Worm (Caenorhabditis elegans): Measurements from ENCODE around the gene ceph-41.

ceph-41 gene

ce11 chrIV:8142735-8143550, 15.9 kb downstream of the ceph-41 start, which contains the start of gene pmk-2:
Gene pmk-2 (plus strand): TSS chrIV:8143500.
- no peak for TF ChIP-seq egl-44 (GFP tag; IDR thresholded peaks at IDR 0.05)
- TF ChIP-seq nhr-80 (tag; optimal IDR thresholded peaks at IDR 0.05), result peak; percentile 18
- TF ChIP-seq cebp-1 (GFP tag; IDR thresholded peaks at IDR 0.05), result no peak
- no peak for TF ChIP-seq cebp-1 (tag; optimal IDR thresholded peaks at IDR 0.05)
- TF ChIP-seq F37B4.10 (GFP tag; IDR thresholded peaks at IDR 0.05), result no peak
- TF ChIP-seq hmg-1.2 (GFP tag; IDR thresholded peaks at IDR 0.05), result peak; percentile 24; the same call in 1 of the 2 replicates

DNA sequence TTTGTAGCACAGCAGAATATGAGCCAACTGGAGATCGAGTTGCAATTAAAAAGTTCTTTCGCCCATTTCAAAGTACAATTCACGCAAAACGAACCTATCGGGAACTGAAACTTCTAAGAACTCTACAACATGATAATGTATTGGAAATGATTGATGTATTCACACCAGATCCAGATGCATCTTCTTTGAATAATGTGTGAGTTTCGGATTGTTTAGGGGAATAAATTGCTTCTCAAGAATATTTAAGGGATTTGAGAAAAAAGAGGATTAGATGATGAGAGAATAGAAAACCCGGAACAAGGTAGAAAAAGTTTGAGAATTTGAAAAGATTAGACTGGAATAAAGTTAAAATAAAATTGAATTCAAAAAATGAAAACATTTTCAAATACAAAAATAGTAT, 17.3 kb downstream of the ceph-41 start:
- TF ChIP-seq zfh-2 (GFP tag; conservative IDR thresholded peaks at IDR 0.05) (no peak), gei-17 (GFP tag; optimal IDR thresholded peaks at IDR 0.05) (no peak), tbx-9 (tag; optimal IDR thresholded peaks at IDR 0.05; ENCODE audit: borderline replicate concordance) (no peak), ztf-18 (tag; optimal IDR thresholded peaks at IDR 0.05) (no peak), ztf-25 (GFP tag; IDR thresholded peaks at IDR 0.05) (no peak), madf-10 (tag; optimal IDR thresholded peaks at IDR 0.05) (no peak), ceh-100 (GFP tag; IDR thresholded peaks at IDR 0.05) (no peak), let-607 (tag; optimal IDR thresholded peaks at IDR 0.05) (no peak), F39B2.1 (GFP tag; IDR thresholded peaks at IDR 0.05) (no peak), nhr-179 (tag; optimal IDR thresholded peaks at IDR 0.05) (no peak), mcd-1 (GFP tag; IDR thresholded peaks at IDR 0.05) (no peak), dox-1 (GFP tag; IDR thresholded peaks at IDR 0.05) (no peak), tbp1 (GFP tag; optimal IDR thresholded peaks at IDR 0.05) (no peak)

DNA sequence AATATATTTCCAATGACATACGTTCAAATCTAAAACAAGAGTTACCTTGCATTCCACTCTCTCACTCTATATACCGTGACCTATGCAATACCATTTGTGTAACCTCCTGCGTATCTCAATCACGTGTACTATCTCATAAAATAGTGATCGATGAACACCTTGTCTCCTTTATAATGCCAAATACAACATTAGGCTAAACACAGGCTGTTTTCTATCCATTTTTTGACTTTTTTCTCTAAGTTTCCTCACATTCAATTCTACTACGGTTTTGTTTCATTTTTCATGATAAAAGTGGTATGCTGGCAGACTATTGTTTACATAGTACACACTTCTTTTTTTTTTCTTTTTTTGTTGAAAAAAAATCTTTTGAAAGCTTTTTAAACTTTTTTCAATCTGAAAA, 19.3 kb downstream of the ceph-41 start:
- TF ChIP-seq nhr-179 (tag; optimal IDR thresholded peaks at IDR 0.05), result no peak
- TF ChIP-seq hmg-1.2 (GFP tag; IDR thresholded peaks at IDR 0.05), result peak; percentile 63; the same call in 1 of the 2 replicates

DNA sequence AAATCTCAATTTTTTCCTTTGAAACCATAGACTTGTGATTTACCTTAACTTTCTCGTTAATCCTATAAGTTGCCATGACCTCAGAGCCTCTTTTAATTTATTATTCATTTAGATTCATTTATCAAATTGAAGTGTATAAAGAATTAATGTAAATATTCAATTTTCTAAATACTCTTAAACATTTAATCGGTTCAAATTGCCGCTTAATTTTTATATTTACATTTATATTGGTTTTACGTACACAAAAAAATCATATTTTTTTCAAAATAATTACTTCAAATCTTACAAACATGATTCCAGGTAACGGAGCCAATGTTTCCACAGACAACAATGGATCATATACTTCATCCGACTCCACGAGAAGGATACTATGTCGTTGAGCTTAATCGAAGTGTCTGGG, 21.5 kb downstream of the ceph-41 start, which contains the start of gene pmk-1:
Gene pmk-1 (plus strand): TSS at position 301 of the 400 bp plus-strand sequence.
- TF ChIP-seq snpc-1.1 (tag; optimal IDR thresholded peaks at IDR 0.05; ENCODE audit: insufficient read depth), result no peak
- no peak for TF ChIP-seq cebp-2 (GFP tag; IDR thresholded peaks at IDR 0.05)
- no peak for TF ChIP-seq C17E4.6 (GFP tag; IDR thresholded peaks at IDR 0.05)
- TF ChIP-seq nhr-90 (tag; optimal IDR thresholded peaks at IDR 0.05), result no peak
- TF ChIP-seq tbp1 (GFP tag; optimal IDR thresholded peaks at IDR 0.05), result no peak
- no peak for TF ChIP-seq madf-10 (tag; optimal IDR thresholded peaks at IDR 0.05)
- TF ChIP-seq athp-1 (tag; optimal IDR thresholded peaks at IDR 0.05), result no peak
- no peak for TF ChIP-seq lin-26 (GFP tag; IDR thresholded peaks at IDR 0.05)

- TF ChIP-seq unc-130 (GFP tag; optimal IDR thresholded peaks at IDR 0.05), result no peak
- no peak for TF ChIP-seq lsy-27 (tag; optimal IDR thresholded peaks at IDR 0.05; ENCODE audit: borderline replicate concordance, insufficient read depth)
- peak; percentile 78 for TF ChIP-seq nhr-80 (tag; optimal IDR thresholded peaks at IDR 0.05)
- TF ChIP-seq dox-1 (GFP tag; IDR thresholded peaks at IDR 0.05), result peak; percentile 34; the same call in 1 of the 2 replicates
- TF ChIP-seq atf-7 (tag; optimal IDR thresholded peaks at IDR 0.05), result peak; percentile 3
- peak; percentile 32 for TF ChIP-seq ztf-22 (GFP tag; optimal IDR thresholded peaks at IDR 0.05)
- TF ChIP-seq tbp1 (GFP tag; optimal IDR thresholded peaks at IDR 0.05), result peak; percentile 2
- TF ChIP-seq akir-1 (GFP tag; optimal IDR thresholded peaks at IDR 0.05), result no peak
- no peak for TF ChIP-seq ceh-40 (GFP tag; IDR thresholded peaks at IDR 0.05)
- TF ChIP-seq tlf-1 (GFP tag; optimal IDR thresholded peaks at IDR 0.05), result no peak
- no peak for TF ChIP-seq ztf-6 (GFP tag; IDR thresholded peaks at IDR 0.05)
- no peak for TF ChIP-seq B0035.1 (tag; optimal IDR thresholded peaks at IDR 0.05)
- peak; percentile 84 for TF ChIP-seq unc-62 (GFP tag; optimal IDR thresholded peaks at IDR 0.05)
- TF ChIP-seq cebp-1 (GFP tag; IDR thresholded peaks at IDR 0.05), result no peak
- peak; percentile 65 for TF ChIP-seq cebp-1 (tag; optimal IDR thresholded peaks at IDR 0.05)
- no peak for TF ChIP-seq mes-4 (tag; optimal IDR thresholded peaks at IDR 0.05)
- no peak for TF ChIP-seq die-1 (tag; optimal IDR thresholded peaks at IDR 0.05)
- no peak for TF ChIP-seq snpc-4 (GFP tag; optimal IDR thresholded peaks at IDR 0.05)
- peak in 1 of 4 experiments; percentile 13 for TF ChIP-seq snpc-4 (tag; optimal IDR thresholded peaks at IDR 0.05)
- no peak for TF ChIP-seq ceh-79 (tag; optimal IDR thresholded peaks at IDR 0.05)
Measured at ce11 chrIV:8151721-8152120, 24.7 kb downstream of the ceph-41 start.
